Fruit fly (Drosophila melanogaster) whole organism, embryonic: Measurements from ENCODE around the gene HHEX.

ENCODE experiments used
- Ada2b ChIP-seq: fragments of 200-800 bp; sonication (Bioruptor generic); IDR thresholded peaks from 2 replicates; pipeline ENCODE4 v1.3.6; 2022; ENCODE audit warnings: missing biosample characterization, missing genetic modification characterization
- Antp ChIP-seq: fragments of 200-800 bp; sonication (Bioruptor generic); optimal IDR thresholded peaks from 3 replicates; lab custom pipeline; 2016; ENCODE audit warnings: missing biosample characterization, missing genetic modification characterization
- Atf-2 ChIP-seq: fragments of 200-800 bp; sonication (Bioruptor generic); optimal IDR thresholded peaks from 2 replicates; lab custom pipeline; 2016; ENCODE audit warnings: missing biosample characterization, missing genetic modification characterization
- BEAF-32 ChIP-seq: fragments of 200-800 bp; sonication (Bioruptor generic); optimal IDR thresholded peaks from 3 replicates; lab custom pipeline; 2017; ENCODE audit warnings: missing biosample characterization, missing genetic modification characterization, mild to moderate bottlenecking, moderate library complexity, missing genetic modification reagents
- BtbVII ChIP-seq: fragments of 200-800 bp; sonication (Bioruptor generic); optimal IDR thresholded peaks from 3 replicates; lab custom pipeline; 2017; ENCODE audit warnings: missing biosample characterization, mild to moderate bottlenecking, missing genetic modification characterization
- CG1024 ChIP-seq: fragments of 200-800 bp; sonication (Bioruptor generic); IDR thresholded peaks from 2 replicates; pipeline ENCODE4 v1.3.6; 2022; ENCODE audit warnings: missing biosample characterization, missing genetic modification characterization
- CG11456 ChIP-seq: fragments of 200-800 bp; sonication (Bioruptor generic); IDR thresholded peaks from 3 replicates; pipeline ENCODE4 v1.3.6; 2022; ENCODE audit warnings: missing biosample characterization, missing genetic modification characterization
- CG13123 ChIP-seq: fragments of 200-800 bp; sonication (Bioruptor generic); optimal IDR thresholded peaks from 2 replicates; lab custom pipeline; 2016; ENCODE audit warnings: missing biosample characterization, missing genetic modification characterization
- CG13424 ChIP-seq: fragments of 200-800 bp; sonication (Bioruptor generic); optimal IDR thresholded peaks from 2 replicates; lab custom pipeline; 2019; ENCODE audit warnings: missing biosample characterization, mild to moderate bottlenecking, missing genetic modification characterization, moderate library complexity
- CG13775 ChIP-seq: fragments of 200-800 bp; sonication (Bioruptor generic); optimal IDR thresholded peaks from 3 replicates; lab custom pipeline; 2017; ENCODE audit warnings: missing biosample characterization, mild to moderate bottlenecking, missing genetic modification characterization
- CG1529 ChIP-seq: fragments of 200-800 bp; sonication (Bioruptor generic); optimal IDR thresholded peaks from 3 replicates; lab custom pipeline; 2018; ENCODE audit warnings: missing biosample characterization, missing genetic modification characterization
- CG16813 ChIP-seq: fragments of 200-800 bp; sonication (Bioruptor generic); IDR thresholded peaks from 3 replicates; pipeline ENCODE4 v1.3.6; 2022; ENCODE audit warnings: missing biosample characterization, missing genetic modification characterization; ENCODE audit not compliant: partially characterized antibody
- CG17385 ChIP-seq: fragments of 200-800 bp; sonication (Bioruptor generic); optimal IDR thresholded peaks from 3 replicates; lab custom pipeline; 2018; ENCODE audit warnings: missing biosample characterization, mild to moderate bottlenecking, missing genetic modification characterization
- CG18262 ChIP-seq: fragments of 200-800 bp; optimal IDR thresholded peaks from 3 replicates; lab custom pipeline; 2019; ENCODE audit warnings: missing biosample characterization, mild to moderate bottlenecking, missing genetic modification characterization, moderate library complexity
- CG18619 ChIP-seq: fragments of 200-800 bp; sonication (Bioruptor generic); optimal IDR thresholded peaks from 3 replicates; lab custom pipeline; 2017; ENCODE audit warnings: missing biosample characterization, mild to moderate bottlenecking, missing genetic modification characterization
- CG30020 ChIP-seq: fragments of 200-800 bp; optimal IDR thresholded peaks from 2 replicates; lab custom pipeline; 2019; ENCODE audit warnings: missing biosample characterization, mild to moderate bottlenecking, missing genetic modification characterization, moderate library complexity
- CG31365 ChIP-seq: fragments of 200-800 bp; sonication (Bioruptor generic); optimal IDR thresholded peaks from 2 replicates; lab custom pipeline; 2018; ENCODE audit warnings: missing biosample characterization, mild to moderate bottlenecking, missing genetic modification characterization
- CG3838 ChIP-seq: fragments of 200-800 bp; sonication (Bioruptor generic); optimal IDR thresholded peaks from 3 replicates; lab custom pipeline; 2016; ENCODE audit warnings: missing biosample characterization, missing genetic modification characterization
- CG6791 ChIP-seq: fragments of 200-800 bp; sonication (Bioruptor generic); IDR thresholded peaks from 3 replicates; pipeline ENCODE4 v1.3.6; 2022; ENCODE audit warnings: missing biosample characterization, missing genetic modification characterization; ENCODE audit not compliant: partially characterized antibody
- CG7987 ChIP-seq: fragments of 200-800 bp; sonication (Bioruptor generic); optimal IDR thresholded peaks from 2 replicates; lab custom pipeline; 2018; ENCODE audit warnings: missing biosample characterization, mild to moderate bottlenecking, missing genetic modification characterization, moderate library complexity
- Deaf1 ChIP-seq: fragments of 200-800 bp; optimal IDR thresholded peaks from 3 replicates; lab custom pipeline; 2019; ENCODE audit warnings: missing biosample characterization, mild to moderate bottlenecking, missing genetic modification characterization, moderate library complexity
- Dfd ChIP-seq, 2 experiments: fragments of >200 bp; optimal IDR thresholded peaks; 2 replicates each; lab custom pipeline; 2017; ENCODE audit warnings: missing biosample characterization in 2 of 2, missing genetic modification characterization in 2 of 2
- Fer2 ChIP-seq: fragments of 200-800 bp; sonication (Bioruptor generic); optimal IDR thresholded peaks from 2 replicates; lab custom pipeline; 2018; ENCODE audit warnings: missing biosample characterization, mild to moderate bottlenecking, missing genetic modification characterization, moderate library complexity
- Hey ChIP-seq: fragments of 200-800 bp; sonication (Bioruptor generic); optimal IDR thresholded peaks from 3 replicates; lab custom pipeline; 2018; ENCODE audit warnings: missing biosample characterization, mild to moderate bottlenecking, missing genetic modification characterization
- Kr ChIP-seq: fragments of 200-800 bp; sonication (Bioruptor generic); optimal IDR thresholded peaks from 2 replicates; lab custom pipeline; 2017; ENCODE audit warnings: missing biosample characterization, mild to moderate bottlenecking, missing genetic modification characterization
- Med ChIP-seq: fragments of 200-800 bp; sonication (Bioruptor generic); peaks from one replicate; lab custom pipeline; 2016; ENCODE audit warnings: missing biosample characterization, missing genetic modification characterization, mild to moderate bottlenecking, inconsistent platforms, moderate library complexity
- Opbp ChIP-seq: fragments of 200-800 bp; sonication (Bioruptor generic); IDR thresholded peaks from 3 replicates; pipeline ENCODE4 v1.3.6; 2022; ENCODE audit warnings: missing biosample characterization, missing genetic modification characterization; ENCODE audit not compliant: partially characterized antibody
- Pdp1 ChIP-seq, 2 experiments: fragments of 200-800 bp; sonication (Bioruptor generic); optimal IDR thresholded peaks; 3 replicates each; lab custom pipeline; 2016; ENCODE audit warnings: missing biosample characterization in 2 of 2, missing genetic modification characterization in 2 of 2, mild to moderate bottlenecking in 1 of 2, moderate library complexity in 1 of 2
- Xrp1 ChIP-seq: fragments of 200-800 bp; sonication (Bioruptor generic); IDR thresholded peaks from 2 replicates; pipeline ENCODE4 v1.3.6; 2022; ENCODE audit warnings: missing biosample characterization, missing genetic modification characterization
- abd-A ChIP-seq: fragments of 200-800 bp; sonication (Bioruptor generic); optimal IDR thresholded peaks from 3 replicates; lab custom pipeline; 2019; ENCODE audit warnings: missing biosample characterization, mild to moderate bottlenecking, missing genetic modification characterization, moderate library complexity
- ac ChIP-seq: fragments of 200-800 bp; sonication (Bioruptor generic); optimal IDR thresholded peaks from 3 replicates; lab custom pipeline; 2017; ENCODE audit warnings: missing biosample characterization, mild to moderate bottlenecking, missing genetic modification characterization
- chinmo ChIP-seq: fragments of 200-800 bp; sonication (Bioruptor generic); IDR thresholded peaks from 4 replicates; pipeline ENCODE4 v1.3.6; 2022; ENCODE audit warnings: missing biosample characterization, missing genetic modification characterization; ENCODE audit not compliant: partially characterized antibody
- crc ChIP-seq: fragments of 200-800 bp; sonication (Bioruptor generic); optimal IDR thresholded peaks from 2 replicates; lab custom pipeline; 2016; ENCODE audit warnings: missing biosample characterization, missing genetic modification characterization
- dati ChIP-seq: fragments of 200-800 bp; sonication (Bioruptor generic); IDR thresholded peaks from 2 replicates; pipeline ENCODE4 v1.3.6; 2022; ENCODE audit warnings: missing biosample characterization, missing genetic modification characterization
- dmrt11E ChIP-seq: fragments of 200-800 bp; sonication (Bioruptor generic); optimal IDR thresholded peaks from 3 replicates; lab custom pipeline; 2018; ENCODE audit warnings: missing biosample characterization, mild to moderate bottlenecking, missing genetic modification characterization, moderate library complexity
- dmrt99B ChIP-seq: fragments of 200-800 bp; sonication (Bioruptor generic); optimal IDR thresholded peaks from 2 replicates; lab custom pipeline; 2018; ENCODE audit warnings: missing biosample characterization, mild to moderate bottlenecking, missing genetic modification characterization, moderate library complexity
- ems ChIP-seq: fragments of 200-800 bp; sonication (Bioruptor generic); optimal IDR thresholded peaks from 3 replicates; lab custom pipeline; 2016; ENCODE audit warnings: missing biosample characterization, missing genetic modification characterization
- en ChIP-seq: fragments of 200-800 bp; sonication (Bioruptor generic); optimal IDR thresholded peaks from 2 replicates; lab custom pipeline; 2016; ENCODE audit warnings: missing biosample characterization, missing genetic modification characterization
- h ChIP-seq: fragments of >200 bp; optimal IDR thresholded peaks from 2 replicates; lab custom pipeline; 2017
- her ChIP-seq: fragments of 200-800 bp; sonication (Bioruptor generic); optimal IDR thresholded peaks from 2 replicates; lab custom pipeline; 2016; ENCODE audit warnings: missing biosample characterization, missing genetic modification characterization
- hth ChIP-seq: fragments of >200 bp; optimal IDR thresholded peaks from 2 replicates; lab custom pipeline; 2017; ENCODE audit warnings: inconsistent platforms
- mld ChIP-seq: fragments of 200-800 bp; sonication (Bioruptor generic); IDR thresholded peaks from 3 replicates; pipeline ENCODE4 v1.3.6; 2022; ENCODE audit warnings: missing biosample characterization, missing genetic modification characterization; ENCODE audit not compliant: partially characterized antibody
- nerfin-2 ChIP-seq: fragments of 200-800 bp; sonication (Bioruptor generic); IDR thresholded peaks from 2 replicates; pipeline ENCODE4 v1.3.6; 2022; ENCODE audit warnings: missing biosample characterization, missing genetic modification characterization; ENCODE audit not compliant: partially characterized antibody
- odd ChIP-seq: fragments of 200-800 bp; sonication (Bioruptor generic); optimal IDR thresholded peaks from 2 replicates; lab custom pipeline; 2017; ENCODE audit warnings: missing biosample characterization, mild to moderate bottlenecking, missing genetic modification characterization
- onecut ChIP-seq: fragments of 200-800 bp; sonication (Bioruptor generic); IDR thresholded peaks from 2 replicates; pipeline ENCODE4 v1.3.6; 2022; ENCODE audit warnings: missing biosample characterization, missing genetic modification characterization
- pum ChIP-seq: fragments of 200-800 bp; sonication (Bioruptor generic); optimal IDR thresholded peaks from 2 replicates; lab custom pipeline; 2016; ENCODE audit warnings: missing biosample characterization, missing genetic modification characterization
- trem ChIP-seq: fragments of 200-800 bp; optimal IDR thresholded peaks from 3 replicates; lab custom pipeline; 2019; ENCODE audit warnings: missing biosample characterization, mild to moderate bottlenecking, missing genetic modification characterization, moderate library complexity
- wdn ChIP-seq: fragments of 200-800 bp; sonication (Bioruptor generic); IDR thresholded peaks from 2 replicates; pipeline ENCODE4 v1.3.6; 2022; ENCODE audit warnings: missing biosample characterization, missing genetic modification characterization
- z ChIP-seq: fragments of 200-800 bp; sonication (Bioruptor generic); IDR thresholded peaks from 3 replicates; pipeline ENCODE4 v1.3.6; 2022; ENCODE audit warnings: missing biosample characterization, missing genetic modification characterization
- zfh2 ChIP-seq: fragments of 200-800 bp; sonication (Bioruptor generic); optimal IDR thresholded peaks from 2 replicates; lab custom pipeline; 2016; ENCODE audit warnings: missing biosample characterization, missing genetic modification characterization

Gene HHEX

DNA sequence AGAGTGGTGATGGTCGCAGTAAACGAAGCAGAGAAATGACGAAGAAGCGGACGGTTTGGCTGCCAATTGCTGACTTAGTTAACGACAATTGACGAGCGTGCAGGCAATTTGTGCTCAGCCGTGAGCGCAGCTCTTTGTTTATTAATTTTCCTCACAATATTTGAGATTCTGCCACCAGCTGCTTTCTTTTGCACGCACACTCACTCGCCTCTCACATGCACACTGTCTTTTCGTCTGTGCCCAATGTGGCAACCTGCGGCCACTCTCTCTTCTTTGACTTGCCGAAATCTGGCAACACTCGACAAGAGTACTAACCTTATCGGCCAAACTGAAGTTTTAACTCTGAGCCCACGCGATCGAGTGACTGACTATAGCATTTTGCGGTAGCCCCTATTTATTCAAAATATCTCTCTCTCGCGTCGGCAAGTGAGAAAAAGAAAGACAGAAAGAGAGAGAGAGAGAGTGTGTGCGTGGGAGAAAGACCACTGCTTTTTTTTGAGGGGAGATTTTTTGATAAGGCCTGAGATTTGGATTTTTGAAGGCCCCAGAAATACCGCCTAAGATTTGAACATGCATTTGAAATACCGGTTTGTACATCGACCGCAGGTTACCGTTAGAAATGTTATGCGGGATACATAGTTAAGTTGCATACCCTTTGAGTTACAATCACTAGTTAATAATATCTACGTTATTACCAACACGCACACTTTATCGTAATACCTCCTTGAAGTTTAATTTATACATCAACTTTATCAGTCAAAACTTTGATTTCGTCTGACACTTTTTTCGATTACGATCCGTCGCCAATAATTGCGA is 20.1 kb downstream of the HHEX start, which contains the start of gene Mvl (continued):
- TF ChIP-seq CG6791 (GFP tag; lab: Robert Waterston, UW) (peak; percentile 59; the same call in 1 of the 3 replicates), CG13424 (no peak), Atf-2 (GFP tag; lab: Kevin White, UChicago) (no peak), Kr (no peak), CG31365 (tag; lab: Kevin White, UChicago) (peak; percentile 2), zfh2 (GFP tag; lab: Kevin White, UChicago) (no peak), Xrp1 (GFP tag; lab: Robert Waterston, UW) (no peak), CG17385 (no peak), h (lab: Kevin White, UChicago) (no peak), CG1024 (GFP tag; lab: Robert Waterston, UW) (no peak), dmrt11E (tag; lab: Kevin White, UChicago) (no peak), CG30020 (tag; lab: Kevin White, UChicago) (peak; percentile 3), Hey (tag; lab: Kevin White, UChicago) (no peak), trem (peak; percentile 56), CG13123 (GFP tag; lab: Kevin White, UChicago) (no peak), nerfin-2 (GFP tag; lab: Robert Waterston, UW) (peak; percentile 43; the same call in 1 of the 2 replicates), CG1529 (no peak), hth (no peak), CG18619 (GFP tag; lab: Kevin White, UChicago) (no peak), CG11456 (GFP tag; lab: Robert Waterston, UW) (no peak), her (GFP tag; lab: Kevin White, UChicago) (no peak), CG16813 (GFP tag; lab: Robert Waterston, UW) (no peak), CG18262 (tag; lab: Kevin White, UChicago) (no peak), pum (GFP tag; lab: Kevin White, UChicago) (no peak), ac (no peak), CG3838 (GFP tag; lab: Kevin White, UChicago) (no peak), Dfd (GFP tag; optimal IDR thresholded peaks at IDR 0.05; lab: Kevin White, UChicago) (no peak), BtbVII (no peak), BEAF-32 (GFP tag; lab: Kevin White, UChicago) (peak; percentile 41), Med (peak; percentile 69), CG7987 (GFP tag; lab: Kevin White, UChicago) (peak; percentile 78), abd-A (no peak), odd (no peak), en (GFP tag; lab: Kevin White, UChicago) (no peak), crc (GFP tag; lab: Kevin White, UChicago) (no peak), Antp (no peak), Deaf1 (tag; lab: Kevin White, UChicago) (peak; percentile 38), Opbp (GFP tag; lab: Robert Waterston, UW) (0 out of 3 replicates have a peak, but pooled peaks have one; percentile 54), z (GFP tag; lab: Robert Waterston, UW) (peak; percentile 73), onecut (no peak; the same call in 1 of the 2 replicates), chinmo (GFP tag; lab: Robert Waterston, UW) (peak; percentile 89; the same call in 1 of the 4 replicates), Ada2b (GFP tag; lab: Robert Waterston, UW) (no peak), dati (GFP tag; lab: Robert Waterston, UW) (no peak), dmrt99B (tag; lab: Kevin White, UChicago) (no peak), wdn (GFP tag; lab: Robert Waterston, UW) (no peak), Pdp1 (GFP tag; optimal IDR thresholded peaks at IDR 0.05; lab: Kevin White, UChicago) (no peak), CG13775 (GFP tag; lab: Kevin White, UChicago) (no peak), ems (no peak), mld (GFP tag; lab: Robert Waterston, UW) (no peak), Fer2 (tag; lab: Kevin White, UChicago) (no peak)
